Fruit fly (Drosophila melanogaster) whole organism, embryonic: Measurements from ENCODE around the gene Tbcc.
A peak's percentile ranks its signal among the peaks of the same experiment; 100 is the strongest.

Experiments used
- CG11085 ChIP-seq: fragments of 200-800 bp; sonication (Bioruptor generic); IDR thresholded peaks from 2 replicates; pipeline ENCODE4 v1.3.6; 2022; ENCODE audit warnings: missing biosample characterization, missing genetic modification characterization
- CG11093 ChIP-seq: fragments of 200-800 bp; sonication (Bioruptor generic); IDR thresholded peaks from 3 replicates; pipeline ENCODE4 v1.3.6; 2022; ENCODE audit warnings: missing biosample characterization, missing genetic modification characterization
- CG12155 ChIP-seq: fragments of 200-800 bp; sonication (Bioruptor generic); optimal IDR thresholded peaks from 3 replicates; lab custom pipeline; 2016; ENCODE audit warnings: missing biosample characterization, missing genetic modification characterization
- CG12942 ChIP-seq: fragments of 200-800 bp; sonication (Bioruptor generic); optimal IDR thresholded peaks from 3 replicates; lab custom pipeline; 2016; ENCODE audit warnings: missing biosample characterization, missing genetic modification characterization
- CG17385 ChIP-seq: fragments of 200-800 bp; sonication (Bioruptor generic); optimal IDR thresholded peaks from 3 replicates; lab custom pipeline; 2018; ENCODE audit warnings: missing biosample characterization, mild to moderate bottlenecking, missing genetic modification characterization
- CG18599 ChIP-seq: fragments of 200-800 bp; sonication (Bioruptor generic); optimal IDR thresholded peaks from 3 replicates; lab custom pipeline; 2017; ENCODE audit warnings: missing biosample characterization, missing genetic modification characterization, mild to moderate bottlenecking, moderate library complexity, missing genetic modification reagents
- CG2120 ChIP-seq: fragments of 200-800 bp; sonication (Bioruptor generic); optimal IDR thresholded peaks from 3 replicates; lab custom pipeline; 2016; ENCODE audit warnings: missing biosample characterization, missing genetic modification characterization
- CG2678 ChIP-seq: fragments of 200-800 bp; sonication (Bioruptor generic); optimal IDR thresholded peaks from 3 replicates; lab custom pipeline; 2019; ENCODE audit warnings: missing biosample characterization, mild to moderate bottlenecking, missing genetic modification characterization, moderate library complexity
- CG32772 ChIP-seq: fragments of 200-800 bp; sonication (Bioruptor generic); IDR thresholded peaks from 2 replicates; pipeline ENCODE4 v1.3.6; 2022; ENCODE audit warnings: missing biosample characterization, missing genetic modification characterization
- CG3838 ChIP-seq: fragments of 200-800 bp; sonication (Bioruptor generic); optimal IDR thresholded peaks from 3 replicates; lab custom pipeline; 2016; ENCODE audit warnings: missing biosample characterization, missing genetic modification characterization
- CG4360 ChIP-seq: fragments of 200-800 bp; sonication (Bioruptor generic); IDR thresholded peaks from 2 replicates; pipeline ENCODE4 v1.3.6; 2022; ENCODE audit warnings: missing biosample characterization, missing genetic modification characterization
- CG43689 ChIP-seq: fragments of 200-800 bp; sonication (Bioruptor generic); IDR thresholded peaks from 2 replicates; pipeline ENCODE4 v1.3.6; 2022; ENCODE audit warnings: missing biosample characterization, missing genetic modification characterization
- CG4617 ChIP-seq: fragments of 200-800 bp; sonication (Bioruptor generic); optimal IDR thresholded peaks from 3 replicates; lab custom pipeline; 2016; ENCODE audit warnings: missing biosample characterization, missing genetic modification characterization, borderline replicate concordance
- CG4820 ChIP-seq: fragments of 200-800 bp; sonication (Bioruptor generic); optimal IDR thresholded peaks from 3 replicates; lab custom pipeline; 2016; ENCODE audit warnings: missing biosample characterization, missing genetic modification characterization
- CG7556 ChIP-seq: fragments of 200-800 bp; sonication (Bioruptor generic); optimal IDR thresholded peaks from 2 replicates; lab custom pipeline; 2017; ENCODE audit warnings: missing biosample characterization, mild to moderate bottlenecking, missing genetic modification characterization
- CG7839 ChIP-seq: fragments of 200-800 bp; sonication (Bioruptor generic); optimal IDR thresholded peaks from 3 replicates; lab custom pipeline; 2018; ENCODE audit warnings: missing biosample characterization, mild to moderate bottlenecking, missing genetic modification characterization, moderate library complexity
- Dip3 ChIP-seq: fragments of 200-800 bp; sonication (Bioruptor generic); optimal IDR thresholded peaks from 3 replicates; lab custom pipeline; 2016; ENCODE audit warnings: missing biosample characterization, missing genetic modification characterization
- Fer1 ChIP-seq: fragments of 200-800 bp; sonication (Bioruptor generic); optimal IDR thresholded peaks from 2 replicates; lab custom pipeline; 2017; ENCODE audit warnings: missing biosample characterization, mild to moderate bottlenecking, missing genetic modification characterization
- Fer3 ChIP-seq: fragments of 200-800 bp; sonication (Bioruptor generic); optimal IDR thresholded peaks from 2 replicates; lab custom pipeline; 2018; ENCODE audit warnings: missing biosample characterization, mild to moderate bottlenecking, missing genetic modification characterization, moderate library complexity
- H2.0 ChIP-seq: fragments of 200-800 bp; sonication (Bioruptor generic); IDR thresholded peaks from 2 replicates; pipeline ENCODE4 v1.3.6; 2022; ENCODE audit warnings: missing biosample characterization, missing genetic modification characterization
- Hmr ChIP-seq: fragments of 200-800 bp; sonication (Bioruptor generic); optimal IDR thresholded peaks from 3 replicates; lab custom pipeline; 2017; ENCODE audit warnings: mild to moderate bottlenecking, missing biosample characterization, missing genetic modification reagents, missing genetic modification characterization
- Hr51 ChIP-seq, 2 experiments: fragments of 200-800 bp; sonication (Bioruptor generic); optimal IDR thresholded peaks; 2 replicates in 1 of 2; 3 replicates in 1 of 2; lab custom pipeline; 2016 to 2018; ENCODE audit warnings: missing biosample characterization in 2 of 2, missing genetic modification characterization in 2 of 2, mild to moderate bottlenecking in 1 of 2, moderate library complexity in 1 of 2
- Kr ChIP-seq: fragments of 200-800 bp; sonication (Bioruptor generic); optimal IDR thresholded peaks from 2 replicates; lab custom pipeline; 2017; ENCODE audit warnings: missing biosample characterization, mild to moderate bottlenecking, missing genetic modification characterization
- Lhr ChIP-seq: fragments of 200-800 bp; sonication (Bioruptor generic); optimal IDR thresholded peaks from 3 replicates; lab custom pipeline; 2017; ENCODE audit warnings: mild to moderate bottlenecking, missing biosample characterization, missing genetic modification reagents, missing genetic modification characterization
- MESR4 ChIP-seq: fragments of 200-800 bp; sonication (Bioruptor generic); optimal IDR thresholded peaks from 2 replicates; lab custom pipeline; 2018; ENCODE audit warnings: missing biosample characterization, mild to moderate bottlenecking, missing genetic modification characterization, moderate library complexity
- Meics ChIP-seq: fragments of 200-800 bp; sonication (Bioruptor generic); optimal IDR thresholded peaks from 2 replicates; lab custom pipeline; 2017; ENCODE audit warnings: missing biosample characterization, mild to moderate bottlenecking, missing genetic modification characterization
- Mrtf ChIP-seq: fragments of 200-800 bp; sonication (Bioruptor generic); IDR thresholded peaks from 3 replicates; pipeline ENCODE4 v1.3.6; 2022; ENCODE audit warnings: missing biosample characterization, missing genetic modification characterization
- Myb ChIP-seq: fragments of 200-800 bp; sonication (Bioruptor generic); optimal IDR thresholded peaks from 2 replicates; lab custom pipeline; 2016; ENCODE audit warnings: missing biosample characterization, missing genetic modification characterization
- Sin3A ChIP-seq: fragments of >200 bp; optimal IDR thresholded peaks from 2 replicates; lab custom pipeline; 2018
- YL-1 ChIP-seq: fragments of 200-800 bp; sonication (Bioruptor generic); optimal IDR thresholded peaks from 3 replicates; lab custom pipeline; 2017; ENCODE audit warnings: missing biosample characterization, mild to moderate bottlenecking, missing genetic modification characterization
- bbx ChIP-seq: fragments of 200-800 bp; sonication (Bioruptor generic); IDR thresholded peaks from 2 replicates; pipeline ENCODE4 v1.3.6; 2022; ENCODE audit warnings: missing biosample characterization, missing genetic modification characterization; ENCODE audit not compliant: partially characterized antibody
- dmrt99B ChIP-seq: fragments of 200-800 bp; sonication (Bioruptor generic); optimal IDR thresholded peaks from 2 replicates; lab custom pipeline; 2018; ENCODE audit warnings: missing biosample characterization, mild to moderate bottlenecking, missing genetic modification characterization, moderate library complexity
- esg ChIP-seq: fragments of 200-800 bp; sonication (Bioruptor generic); conservative IDR thresholded peaks from 2 replicates; pipeline ENCODE4 v1.3.6; 2022; ENCODE audit warnings: missing biosample characterization, missing genetic modification characterization
- fd102C ChIP-seq: fragments of 200-800 bp; sonication (Bioruptor generic); optimal IDR thresholded peaks from 2 replicates; lab custom pipeline; 2018; ENCODE audit warnings: missing biosample characterization, mild to moderate bottlenecking, missing genetic modification characterization, moderate library complexity
- gem ChIP-seq: fragments of 200-800 bp; sonication (Bioruptor generic); optimal IDR thresholded peaks from 2 replicates; lab custom pipeline; 2019; ENCODE audit warnings: missing biosample characterization, mild to moderate bottlenecking, missing genetic modification characterization, moderate library complexity
- gfzf ChIP-seq: fragments of 200-800 bp; sonication (Bioruptor generic); optimal IDR thresholded peaks from 2 replicates; lab custom pipeline; 2016; ENCODE audit warnings: missing biosample characterization, mild to moderate bottlenecking, missing genetic modification characterization, moderate library complexity
- grau ChIP-seq: fragments of 200-800 bp; optimal IDR thresholded peaks from 3 replicates; lab custom pipeline; 2019; ENCODE audit warnings: missing biosample characterization, mild to moderate bottlenecking, missing genetic modification characterization, moderate library complexity
- gsb ChIP-seq: fragments of 200-800 bp; sonication (Bioruptor generic); IDR thresholded peaks from 2 replicates; pipeline ENCODE4 v1.3.6; 2022; ENCODE audit warnings: missing biosample characterization, missing genetic modification characterization
- lab ChIP-seq: fragments of 200-800 bp; sonication (Bioruptor generic); optimal IDR thresholded peaks from 3 replicates; lab custom pipeline; 2017; ENCODE audit warnings: missing biosample characterization, missing genetic modification characterization, mild to moderate bottlenecking, moderate library complexity, missing genetic modification reagents
- lmd ChIP-seq: fragments of 200-800 bp; sonication (Bioruptor generic); IDR thresholded peaks from 2 replicates; pipeline ENCODE4 v1.3.6; 2022; ENCODE audit warnings: missing biosample characterization, missing genetic modification characterization
- lov ChIP-seq, 2 experiments: fragments of 200-800 bp in 1 of 2; fragments of >200 bp in 1 of 2; sonication (Bioruptor generic) in 1 of 2; IDR thresholded peaks in 1 of 2; optimal IDR thresholded peaks in 1 of 2; 2 replicates in 1 of 2; 3 replicates in 1 of 2; pipeline versions ENCODE4 v1.3.6 to Lab custom; 2017 to 2022; ENCODE audit warnings: missing biosample characterization in 1 of 2, missing genetic modification characterization in 1 of 2
- peb ChIP-seq: fragments of 200-800 bp; sonication (Bioruptor generic); IDR thresholded peaks from 2 replicates; pipeline ENCODE4 v1.3.6; 2022; ENCODE audit warnings: missing biosample characterization, missing genetic modification characterization
- pros ChIP-seq: fragments of 200-800 bp; sonication (Bioruptor generic); optimal IDR thresholded peaks from 3 replicates; lab custom pipeline; 2019; ENCODE audit warnings: missing biosample characterization, mild to moderate bottlenecking, missing genetic modification characterization, moderate library complexity
- pzg ChIP-seq: fragments of 200-800 bp; sonication (Bioruptor generic); optimal IDR thresholded peaks from 3 replicates; lab custom pipeline; 2018; ENCODE audit warnings: missing biosample characterization, mild to moderate bottlenecking, missing genetic modification characterization, moderate library complexity
- sd ChIP-seq: fragments of 200-800 bp; sonication (Bioruptor generic); optimal IDR thresholded peaks from 3 replicates; lab custom pipeline; 2018; ENCODE audit warnings: missing biosample characterization, mild to moderate bottlenecking, missing genetic modification characterization, moderate library complexity
- sens ChIP-seq: fragments of 200-800 bp; sonication (Bioruptor generic); peaks from one replicate; lab custom pipeline; 2016; ENCODE audit warnings: missing biosample characterization, missing genetic modification characterization
- shn ChIP-seq: fragments of 200-800 bp; sonication (Bioruptor generic); optimal IDR thresholded peaks from 3 replicates; lab custom pipeline; 2016; ENCODE audit warnings: missing biosample characterization, missing genetic modification characterization
- sob ChIP-seq: fragments of 200-800 bp; sonication (Bioruptor generic); IDR thresholded peaks from 2 replicates; pipeline ENCODE4 v1.3.6; 2022; ENCODE audit warnings: missing biosample characterization, missing genetic modification characterization
- sug ChIP-seq: fragments of 200-800 bp; optimal IDR thresholded peaks from 2 replicates; lab custom pipeline; 2019; ENCODE audit warnings: missing biosample characterization, mild to moderate bottlenecking, missing genetic modification characterization, moderate library complexity
- usp ChIP-seq: fragments of >200 bp; optimal IDR thresholded peaks from 2 replicates; lab custom pipeline; 2017; ENCODE audit warnings: missing biosample characterization, missing genetic modification characterization

The Tbcc gene

DNA sequence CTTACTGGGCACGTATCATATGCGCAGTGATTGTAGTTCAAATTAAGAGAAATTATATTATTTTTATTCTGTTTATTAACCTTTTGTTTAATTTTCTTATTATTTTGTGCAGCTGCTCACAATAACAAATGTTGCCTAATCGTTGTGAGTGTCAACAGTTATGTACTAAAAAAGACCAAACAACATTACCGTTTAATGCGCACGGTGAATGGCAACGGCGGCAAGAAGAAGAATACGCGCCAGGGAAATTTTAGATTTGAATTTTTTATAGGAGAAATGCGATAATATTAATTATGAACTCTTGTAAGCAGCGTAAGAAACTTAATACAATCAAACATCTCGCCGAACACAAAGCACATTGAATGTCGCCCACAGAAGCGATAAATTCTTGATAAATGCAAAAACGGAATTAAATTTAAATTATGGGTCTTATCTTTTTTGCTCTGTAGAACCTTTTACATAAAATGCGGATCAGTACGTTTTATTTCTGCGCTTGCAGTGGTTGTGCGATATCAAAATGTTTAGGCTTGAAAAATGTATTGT is at the start of gene Tbcc, which contains the start of gene lectin-24Db (continued):
- TF ChIP-seq CG11085 (GFP tag; lab: Robert Waterston, UW): no peak
- TF ChIP-seq CG17385 (GFP tag; lab: Kevin White, UChicago): peak; percentile 99
- no peak for TF ChIP-seq CG12155
- no peak for TF ChIP-seq pros (GFP tag; lab: Kevin White, UChicago)
- TF ChIP-seq CG4360 (GFP tag; lab: Robert Waterston, UW): peak; percentile 80
- TF ChIP-seq sob (GFP tag; lab: Robert Waterston, UW): no peak
- peak; percentile 17 for TF ChIP-seq YL-1 (GFP tag; lab: Kevin White, UChicago)
- no peak for TF ChIP-seq CG4820 (GFP tag; lab: Kevin White, UChicago)
- no peak for TF ChIP-seq Kr (GFP tag; lab: Kevin White, UChicago)
- peak; percentile 27 for TF ChIP-seq Myb (GFP tag; lab: Kevin White, UChicago)
- TF ChIP-seq fd102C: no peak
- peak; percentile 19; the same call in 1 of the 2 replicates for TF ChIP-seq bbx (GFP tag; lab: Robert Waterston, UW)
- peak; percentile 67 for TF ChIP-seq pzg
- no peak for TF ChIP-seq sd (tag; lab: Kevin White, UChicago)
- peak; percentile 17 for TF ChIP-seq Lhr
- no peak for TF ChIP-seq Dip3
- TF ChIP-seq Sin3A (lab: Kevin White, UChicago): peak; percentile 11
- no peak for TF ChIP-seq sug
- TF ChIP-seq gfzf (GFP tag; lab: Kevin White, UChicago): peak; percentile 75
- TF ChIP-seq shn (GFP tag; lab: Kevin White, UChicago): no peak
- TF ChIP-seq sens (GFP tag; lab: Kevin White, UChicago): peak; percentile 36

DNA sequence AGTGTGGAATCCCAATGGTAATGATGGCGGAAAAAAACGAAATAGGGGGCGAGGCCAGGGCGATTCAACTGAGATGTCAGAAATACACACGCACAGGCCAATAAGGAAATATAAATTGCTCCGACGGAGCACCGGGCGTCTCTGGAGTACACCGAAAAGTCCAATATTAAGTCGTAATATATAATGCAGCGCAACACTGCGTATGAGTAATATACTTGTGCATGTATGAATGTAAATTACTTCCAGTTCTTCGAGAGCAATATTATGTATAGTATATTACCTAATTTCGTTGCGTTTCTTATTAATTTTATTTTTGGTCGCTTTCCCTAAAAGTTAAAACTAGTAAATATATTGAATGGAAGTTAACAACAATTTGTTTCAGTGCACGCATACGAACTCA is 43.0 kb upstream of the Tbcc start:
- TF ChIP-seq Fer1 (GFP tag; lab: Kevin White, UChicago) (peak; percentile 16), CG3838 (GFP tag; lab: Kevin White, UChicago) (no peak), gsb (GFP tag; lab: Robert Waterston, UW) (no peak), Hmr (peak; percentile 3), CG4617 (GFP tag; lab: Kevin White, UChicago) (no peak), CG2120 (peak; percentile 21), lov (optimal IDR thresholded peaks at IDR 0.05; lab: Kevin White, UChicago) (no peak), lov (GFP tag; IDR thresholded peaks at IDR 0.05; lab: Robert Waterston, UW) (no peak), usp (GFP tag; lab: Kevin White, UChicago) (no peak), H2.0 (no peak), Meics (GFP tag; lab: Kevin White, UChicago) (peak; percentile 21), CG11093 (GFP tag; lab: Robert Waterston, UW) (no peak), Hr51 (GFP tag; optimal IDR thresholded peaks at IDR 0.05; lab: Kevin White, UChicago) (peak in 1 of 2 experiments; percentile 21), CG43689 (GFP tag; lab: Robert Waterston, UW) (no peak), CG7839 (tag; lab: Kevin White, UChicago) (peak; percentile 7), lab (GFP tag; lab: Kevin White, UChicago) (peak; percentile 29), Fer3 (tag; lab: Kevin White, UChicago) (peak; percentile 24), CG7556 (GFP tag; lab: Kevin White, UChicago) (peak; percentile 6), MESR4 (no peak), esg (no peak), CG12942 (GFP tag; lab: Kevin White, UChicago) (no peak), peb (no peak), CG2678 (tag; lab: Kevin White, UChicago) (peak; percentile 25), lmd (no peak), sens (GFP tag; lab: Kevin White, UChicago) (peak; percentile 69), dmrt99B (tag; lab: Kevin White, UChicago) (peak; percentile 8), grau (peak; percentile 17), CG32772 (no peak), gem (peak; percentile 23), Mrtf (no peak), CG18599 (GFP tag; lab: Kevin White, UChicago) (peak; percentile 52)
